Worm (Caenorhabditis elegans): ENCODE measurements around the gene clc-31.

- TF ChIP-seq W03F9.2 (tag; optimal IDR thresholded peaks at IDR 0.05) (no peak), him-1 (tag; optimal IDR thresholded peaks at IDR 0.05) (no peak)
Observed at ce11 chrII:378351-378750, 38.0 kb downstream of the clc-31 start, which contains the start of gene C03H5.9.
